Fruit fly (Drosophila melanogaster): ENCODE measurements around the gene modSP.
A peak's percentile ranks its signal among the peaks of the same experiment; 100 is the strongest.

The modSP gene

DNA sequence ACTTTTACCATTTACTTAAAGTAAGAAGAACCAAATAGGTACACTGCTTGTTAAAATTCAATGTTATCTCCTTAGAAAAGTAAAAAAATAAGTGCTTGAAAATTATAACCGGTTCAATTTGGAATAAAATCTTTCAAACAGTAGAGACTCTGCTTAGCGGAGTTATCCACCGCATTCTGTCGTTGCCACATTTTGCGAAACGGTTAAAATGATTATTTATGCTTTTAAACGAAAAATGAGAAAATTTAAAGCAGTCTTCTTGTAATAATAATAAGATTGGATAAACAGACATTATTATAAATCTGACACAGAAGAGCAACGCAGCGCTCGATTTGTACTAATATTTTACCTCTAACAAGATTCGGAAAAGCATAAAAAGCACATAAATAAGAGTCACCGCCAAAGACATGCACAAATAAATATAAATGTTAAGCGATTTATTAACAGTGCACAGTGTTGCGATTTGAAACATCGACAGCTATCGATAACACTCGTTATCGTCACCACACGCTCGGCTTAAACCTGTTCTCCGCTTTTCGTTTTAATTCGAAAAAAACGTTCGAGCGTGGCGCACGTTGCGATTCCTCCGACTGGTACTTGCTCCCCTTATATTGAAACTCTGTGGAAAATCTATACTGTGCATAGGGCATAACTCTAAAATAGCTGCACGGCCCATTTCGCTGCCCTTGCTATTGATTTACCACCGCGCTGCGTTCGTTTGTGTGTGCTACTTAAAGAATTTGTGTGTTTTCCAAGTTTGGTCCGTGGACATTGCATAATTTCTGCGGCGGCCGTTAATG, 30.5 kb downstream of the modSP start, which contains the start of gene Fas1 (continued):
- TF ChIP-seq CG4730 (GFP tag; IDR thresholded peaks at IDR 0.05) (no peak), Lhr (GFP tag; optimal IDR thresholded peaks at IDR 0.05) (peak; percentile 75), CG6854 (GFP tag; optimal IDR thresholded peaks at IDR 0.05) (peak; percentile 40), zf30C (GFP tag; optimal IDR thresholded peaks at IDR 0.05) (peak; percentile 41), pb (GFP tag; optimal IDR thresholded peaks at IDR 0.05) (no peak), org-1 (GFP tag; optimal IDR thresholded peaks at IDR 0.05) (no peak), Opbp (GFP tag; IDR thresholded peaks at IDR 0.05; ENCODE audit: partially characterized antibody) (peak; percentile 71), Dek (tag; optimal IDR thresholded peaks at IDR 0.05) (no peak), fd96Cb (tag; optimal IDR thresholded peaks at IDR 0.05) (no peak), CG10543 (GFP tag; optimal IDR thresholded peaks at IDR 0.05) (peak; percentile 26), TFAM (GFP tag; optimal IDR thresholded peaks at IDR 0.05) (no peak), Lpt (GFP tag; optimal IDR thresholded peaks at IDR 0.05) (no peak), CG4707 (GFP tag; optimal IDR thresholded peaks at IDR 0.05) (peak; percentile 41), C15 (GFP tag; IDR thresholded peaks at IDR 0.05) (no peak), hbn (GFP tag; IDR thresholded peaks at IDR 0.05; ENCODE audit: partially characterized antibody) (peak; percentile 40; the same call in 1 of the 2 replicates), Xrp1 (GFP tag; IDR thresholded peaks at IDR 0.05) (no peak), z (GFP tag; IDR thresholded peaks at IDR 0.05) (no peak), Sin3A (optimal IDR thresholded peaks at IDR 0.05) (peak; percentile 50), CG14710 (tag; optimal IDR thresholded peaks at IDR 0.05) (peak; percentile 70), gsb-n (tag; optimal IDR thresholded peaks at IDR 0.05) (peak; percentile 4), pita (GFP tag; optimal IDR thresholded peaks at IDR 0.05) (peak; percentile 93), onecut (GFP tag; IDR thresholded peaks at IDR 0.05) (peak; percentile 88), slou (GFP tag; optimal IDR thresholded peaks at IDR 0.05) (no peak), CG17186 (GFP tag; optimal IDR thresholded peaks at IDR 0.05) (peak; percentile 53), Doc3 (GFP tag; IDR thresholded peaks at IDR 0.05; ENCODE audit: partially characterized antibody) (peak; percentile 62), CG30020 (tag; optimal IDR thresholded peaks at IDR 0.05) (peak; percentile 6), yki (optimal IDR thresholded peaks at IDR 0.05) (no peak), BEAF-32 (GFP tag; optimal IDR thresholded peaks at IDR 0.05) (peak; percentile 76), CG7987 (GFP tag; optimal IDR thresholded peaks at IDR 0.05) (peak; percentile 23), CG17568 (GFP tag; optimal IDR thresholded peaks at IDR 0.05) (no peak), CG15514 (GFP tag; optimal IDR thresholded peaks at IDR 0.05) (peak; percentile 41), sens-2 (GFP tag; IDR thresholded peaks at IDR 0.05) (no peak), knrl (GFP tag; IDR thresholded peaks at IDR 0.05; ENCODE audit: partially characterized antibody) (peak; percentile 52; the same call in 1 of the 3 replicates), Adf1 (GFP tag; IDR thresholded peaks at IDR 0.05) (0 out of 2 replicates have a peak, but pooled peaks have one; percentile 11), CG33213 (GFP tag; optimal IDR thresholded peaks at IDR 0.05) (no peak), Abd-B (GFP tag; optimal IDR thresholded peaks at IDR 0.05) (peak; percentile 36), CG12299 (tag; optimal IDR thresholded peaks at IDR 0.05) (peak; percentile 13), sr (GFP tag; IDR thresholded peaks at IDR 0.05) (0 out of 3 replicates have a peak, but pooled peaks have one; percentile 4), vnd (GFP tag; IDR thresholded peaks at IDR 0.05; ENCODE audit: partially characterized antibody) (no peak; the same call in 2 of the 3 replicates), oc (tag; optimal IDR thresholded peaks at IDR 0.05) (peak; percentile 57), Sry-δ (GFP tag; optimal IDR thresholded peaks at IDR 0.05) (peak; percentile 57), ttk (GFP tag; IDR thresholded peaks at IDR 0.05) (no peak), CG9932 (GFP tag; IDR thresholded peaks at IDR 0.05) (peak; percentile 29; the same call in 1 of the 2 replicates), CG1024 (GFP tag; IDR thresholded peaks at IDR 0.05) (no peak)
